Fruit fly (Drosophila melanogaster) whole organism, embryonic: ENCODE measurements around the gene CG42716.

Source experiments
- Blimp-1 ChIP-seq: fragments of 200-800 bp; sonication (Bioruptor generic); optimal IDR thresholded peaks from 3 replicates; lab custom pipeline; 2018; ENCODE audit warnings: missing biosample characterization, missing genetic modification characterization, mild to moderate bottlenecking, moderate library complexity, missing genetic modification reagents
- CG1024 ChIP-seq: fragments of 200-800 bp; sonication (Bioruptor generic); IDR thresholded peaks from 2 replicates; pipeline ENCODE4 v1.3.6; 2022; ENCODE audit warnings: missing biosample characterization, missing genetic modification characterization
- CG12391 ChIP-seq: fragments of 200-800 bp; sonication (Bioruptor generic); optimal IDR thresholded peaks from 3 replicates; lab custom pipeline; 2018; ENCODE audit warnings: missing biosample characterization, mild to moderate bottlenecking, missing genetic modification characterization, moderate library complexity
- CG12769 ChIP-seq: fragments of 200-800 bp; sonication (Bioruptor generic); optimal IDR thresholded peaks from 2 replicates; lab custom pipeline; 2019; ENCODE audit warnings: missing biosample characterization, mild to moderate bottlenecking, missing genetic modification characterization, moderate library complexity
- CG13287 ChIP-seq: fragments of 200-800 bp; sonication (Bioruptor generic); IDR thresholded peaks from 2 replicates; pipeline ENCODE4 v1.3.6; 2022; ENCODE audit warnings: missing biosample characterization, missing genetic modification characterization; ENCODE audit not compliant: partially characterized antibody
- CG13775 ChIP-seq: fragments of 200-800 bp; sonication (Bioruptor generic); optimal IDR thresholded peaks from 3 replicates; lab custom pipeline; 2017; ENCODE audit warnings: missing biosample characterization, mild to moderate bottlenecking, missing genetic modification characterization
- CG17802 ChIP-seq: fragments of 200-800 bp; sonication (Bioruptor generic); optimal IDR thresholded peaks from 2 replicates; lab custom pipeline; 2018; ENCODE audit warnings: missing biosample characterization, mild to moderate bottlenecking, missing genetic modification characterization, moderate library complexity
- CG17829 ChIP-seq: fragments of 200-800 bp; optimal IDR thresholded peaks from 2 replicates; lab custom pipeline; 2019; ENCODE audit warnings: missing biosample characterization, mild to moderate bottlenecking, missing genetic modification characterization, moderate library complexity
- CG3281 ChIP-seq: fragments of 200-800 bp; sonication (Bioruptor generic); optimal IDR thresholded peaks from 3 replicates; lab custom pipeline; 2017; ENCODE audit warnings: missing biosample characterization, mild to moderate bottlenecking, missing genetic modification characterization
- CG4328 ChIP-seq: fragments of 200-800 bp; sonication (Bioruptor generic); optimal IDR thresholded peaks from 3 replicates; lab custom pipeline; 2017; ENCODE audit warnings: missing biosample characterization, missing genetic modification reagents, missing genetic modification characterization
- CG4730 ChIP-seq: fragments of 200-800 bp; sonication (Bioruptor generic); IDR thresholded peaks from 2 replicates; pipeline ENCODE4 v1.3.6; 2022; ENCODE audit warnings: missing biosample characterization, missing genetic modification characterization
- CG5953 ChIP-seq: fragments of 200-800 bp; sonication (Bioruptor generic); IDR thresholded peaks from 2 replicates; pipeline ENCODE4 v1.3.6; 2022; ENCODE audit warnings: missing biosample characterization, missing genetic modification characterization
- CG6175 ChIP-seq: fragments of 200-800 bp; sonication (Bioruptor generic); IDR thresholded peaks from 3 replicates; pipeline ENCODE4 v1.3.6; 2022; ENCODE audit warnings: missing biosample characterization, missing genetic modification characterization
- CG6854 ChIP-seq: fragments of 200-800 bp; sonication (Bioruptor generic); optimal IDR thresholded peaks from 3 replicates; lab custom pipeline; 2017; ENCODE audit warnings: missing biosample characterization, mild to moderate bottlenecking, missing genetic modification characterization
- CG7271 ChIP-seq: fragments of 200-800 bp; sonication (Bioruptor generic); optimal IDR thresholded peaks from 2 replicates; lab custom pipeline; 2018; ENCODE audit warnings: missing biosample characterization, mild to moderate bottlenecking, missing genetic modification characterization, moderate library complexity
- CG7372 ChIP-seq: fragments of 200-800 bp; sonication (Bioruptor generic); IDR thresholded peaks from 2 replicates; pipeline ENCODE4 v1.3.6; 2022; ENCODE audit warnings: missing biosample characterization, missing genetic modification characterization
- CG7987 ChIP-seq: fragments of 200-800 bp; sonication (Bioruptor generic); optimal IDR thresholded peaks from 2 replicates; lab custom pipeline; 2018; ENCODE audit warnings: missing biosample characterization, mild to moderate bottlenecking, missing genetic modification characterization, moderate library complexity
- CG9797 ChIP-seq: fragments of 200-800 bp; sonication (Bioruptor generic); optimal IDR thresholded peaks from 3 replicates; lab custom pipeline; 2018; ENCODE audit warnings: missing biosample characterization, mild to moderate bottlenecking, missing genetic modification characterization
- Dfd ChIP-seq, 2 experiments: fragments of >200 bp; optimal IDR thresholded peaks; 2 replicates each; lab custom pipeline; 2017; ENCODE audit warnings: missing biosample characterization in 2 of 2, missing genetic modification characterization in 2 of 2
- Eip74EF ChIP-seq, 2 experiments: fragments of 200-800 bp in 1 of 2; fragments of >200 bp in 1 of 2; sonication (Bioruptor generic) in 1 of 2; optimal IDR thresholded peaks; 2 replicates each; lab custom pipeline; 2017 to 2019; ENCODE audit warnings: missing biosample characterization in 2 of 2, missing genetic modification characterization in 2 of 2, mild to moderate bottlenecking in 1 of 2, moderate library complexity in 1 of 2
- Hr3 ChIP-seq: fragments of 200-800 bp; sonication (Bioruptor generic); optimal IDR thresholded peaks from 3 replicates; lab custom pipeline; 2016; ENCODE audit warnings: missing biosample characterization, missing genetic modification characterization
- Lhr ChIP-seq: fragments of 200-800 bp; sonication (Bioruptor generic); optimal IDR thresholded peaks from 3 replicates; lab custom pipeline; 2017; ENCODE audit warnings: mild to moderate bottlenecking, missing biosample characterization, missing genetic modification reagents, missing genetic modification characterization
- MBD-R2 ChIP-seq: fragments of 200-800 bp; sonication (Bioruptor generic); IDR thresholded peaks from 2 replicates; pipeline ENCODE4 v1.3.6; 2022; ENCODE audit warnings: missing biosample characterization, missing genetic modification characterization
- MESR4 ChIP-seq: fragments of 200-800 bp; sonication (Bioruptor generic); optimal IDR thresholded peaks from 2 replicates; lab custom pipeline; 2018; ENCODE audit warnings: missing biosample characterization, mild to moderate bottlenecking, missing genetic modification characterization, moderate library complexity
- Vsx1 ChIP-seq: fragments of 200-800 bp; sonication (Bioruptor generic); optimal IDR thresholded peaks from 2 replicates; lab custom pipeline; 2017; ENCODE audit warnings: missing biosample characterization, mild to moderate bottlenecking, missing genetic modification characterization, missing genetic modification reagents
- Xbp1 ChIP-seq: fragments of 200-800 bp; sonication (Bioruptor generic); optimal IDR thresholded peaks from 3 replicates; lab custom pipeline; 2016; ENCODE audit warnings: missing biosample characterization, mild to moderate bottlenecking, missing genetic modification characterization
- ab ChIP-seq: fragments of 200-800 bp; sonication (Bioruptor generic); optimal IDR thresholded peaks from 2 replicates; lab custom pipeline; 2016; ENCODE audit warnings: missing biosample characterization, missing genetic modification characterization
- ac ChIP-seq: fragments of 200-800 bp; sonication (Bioruptor generic); optimal IDR thresholded peaks from 3 replicates; lab custom pipeline; 2017; ENCODE audit warnings: missing biosample characterization, mild to moderate bottlenecking, missing genetic modification characterization
- btn ChIP-seq: fragments of 200-800 bp; sonication (Bioruptor generic); optimal IDR thresholded peaks from 2 replicates; lab custom pipeline; 2016; ENCODE audit warnings: missing biosample characterization, missing genetic modification characterization
- corto ChIP-seq: fragments of 200-800 bp; sonication (Bioruptor generic); optimal IDR thresholded peaks from 2 replicates; lab custom pipeline; 2016; ENCODE audit warnings: missing biosample characterization, mild to moderate bottlenecking, missing genetic modification characterization, moderate library complexity
- danr ChIP-seq: fragments of 200-800 bp; sonication (Bioruptor generic); IDR thresholded peaks from 2 replicates; pipeline ENCODE4 v1.3.6; 2022; ENCODE audit warnings: missing biosample characterization, missing genetic modification characterization
- dati ChIP-seq: fragments of 200-800 bp; sonication (Bioruptor generic); IDR thresholded peaks from 2 replicates; pipeline ENCODE4 v1.3.6; 2022; ENCODE audit warnings: missing biosample characterization, missing genetic modification characterization
- dmrt99B ChIP-seq: fragments of 200-800 bp; sonication (Bioruptor generic); optimal IDR thresholded peaks from 2 replicates; lab custom pipeline; 2018; ENCODE audit warnings: missing biosample characterization, mild to moderate bottlenecking, missing genetic modification characterization, moderate library complexity
- gem ChIP-seq: fragments of 200-800 bp; sonication (Bioruptor generic); optimal IDR thresholded peaks from 2 replicates; lab custom pipeline; 2019; ENCODE audit warnings: missing biosample characterization, mild to moderate bottlenecking, missing genetic modification characterization, moderate library complexity
- hb ChIP-seq: fragments of 200-800 bp; sonication (Bioruptor generic); IDR thresholded peaks from 3 replicates; pipeline ENCODE4 v1.3.6; 2022; ENCODE audit warnings: missing biosample characterization, missing genetic modification characterization; ENCODE audit not compliant: partially characterized antibody
- hbn ChIP-seq: fragments of 200-800 bp; sonication (Bioruptor generic); IDR thresholded peaks from 2 replicates; pipeline ENCODE4 v1.3.6; 2022; ENCODE audit warnings: missing biosample characterization, missing genetic modification characterization; ENCODE audit not compliant: partially characterized antibody
- knrl ChIP-seq: fragments of 200-800 bp; sonication (Bioruptor generic); IDR thresholded peaks from 3 replicates; pipeline ENCODE4 v1.3.6; 2022; ENCODE audit warnings: missing biosample characterization, missing genetic modification characterization; ENCODE audit not compliant: partially characterized antibody
- nerfin-1 ChIP-seq: fragments of 200-800 bp; sonication (Bioruptor generic); optimal IDR thresholded peaks from 3 replicates; lab custom pipeline; 2019; ENCODE audit warnings: missing biosample characterization, mild to moderate bottlenecking, missing genetic modification characterization, moderate library complexity
- oc ChIP-seq: fragments of 200-800 bp; sonication (Bioruptor generic); optimal IDR thresholded peaks from 2 replicates; lab custom pipeline; 2018; ENCODE audit warnings: missing biosample characterization, mild to moderate bottlenecking, missing genetic modification characterization, moderate library complexity
- onecut ChIP-seq: fragments of 200-800 bp; sonication (Bioruptor generic); IDR thresholded peaks from 2 replicates; pipeline ENCODE4 v1.3.6; 2022; ENCODE audit warnings: missing biosample characterization, missing genetic modification characterization
- otp ChIP-seq: fragments of 200-800 bp; sonication (Bioruptor generic); IDR thresholded peaks from 3 replicates; pipeline ENCODE4, ENCODE4 v1.3.6; 2022; ENCODE audit warnings: missing biosample characterization, missing genetic modification characterization
- pho ChIP-seq: fragments of 200-800 bp; sonication (Bioruptor generic); optimal IDR thresholded peaks from 2 replicates; lab custom pipeline; 2016; ENCODE audit warnings: missing biosample characterization, missing genetic modification characterization
- sens ChIP-seq: fragments of 200-800 bp; sonication (Bioruptor generic); peaks from one replicate; lab custom pipeline; 2016; ENCODE audit warnings: missing biosample characterization, missing genetic modification characterization
- shn ChIP-seq: fragments of 200-800 bp; sonication (Bioruptor generic); optimal IDR thresholded peaks from 3 replicates; lab custom pipeline; 2016; ENCODE audit warnings: missing biosample characterization, missing genetic modification characterization
- ssp ChIP-seq: fragments of 200-800 bp; sonication (Bioruptor generic); IDR thresholded peaks from 2 replicates; pipeline ENCODE4 v1.3.6; 2022; ENCODE audit warnings: missing biosample characterization, missing genetic modification characterization
- toy ChIP-seq: fragments of 200-800 bp; sonication (Bioruptor generic); IDR thresholded peaks from 2 replicates; pipeline ENCODE4 v1.3.6; 2022; ENCODE audit warnings: missing biosample characterization, missing genetic modification characterization
- trem ChIP-seq: fragments of 200-800 bp; optimal IDR thresholded peaks from 3 replicates; lab custom pipeline; 2019; ENCODE audit warnings: missing biosample characterization, mild to moderate bottlenecking, missing genetic modification characterization, moderate library complexity
- usp ChIP-seq: fragments of >200 bp; optimal IDR thresholded peaks from 2 replicates; lab custom pipeline; 2017; ENCODE audit warnings: missing biosample characterization, missing genetic modification characterization
- vnd ChIP-seq: fragments of 200-800 bp; sonication (Bioruptor generic); IDR thresholded peaks from 3 replicates; pipeline ENCODE4 v1.3.6; 2022; ENCODE audit warnings: missing biosample characterization, missing genetic modification characterization; ENCODE audit not compliant: partially characterized antibody
- zf30C ChIP-seq: fragments of 200-800 bp; sonication (Bioruptor generic); optimal IDR thresholded peaks from 3 replicates; lab custom pipeline; 2018; ENCODE audit warnings: missing biosample characterization, mild to moderate bottlenecking, missing genetic modification characterization

CG42716 gene

DNA sequence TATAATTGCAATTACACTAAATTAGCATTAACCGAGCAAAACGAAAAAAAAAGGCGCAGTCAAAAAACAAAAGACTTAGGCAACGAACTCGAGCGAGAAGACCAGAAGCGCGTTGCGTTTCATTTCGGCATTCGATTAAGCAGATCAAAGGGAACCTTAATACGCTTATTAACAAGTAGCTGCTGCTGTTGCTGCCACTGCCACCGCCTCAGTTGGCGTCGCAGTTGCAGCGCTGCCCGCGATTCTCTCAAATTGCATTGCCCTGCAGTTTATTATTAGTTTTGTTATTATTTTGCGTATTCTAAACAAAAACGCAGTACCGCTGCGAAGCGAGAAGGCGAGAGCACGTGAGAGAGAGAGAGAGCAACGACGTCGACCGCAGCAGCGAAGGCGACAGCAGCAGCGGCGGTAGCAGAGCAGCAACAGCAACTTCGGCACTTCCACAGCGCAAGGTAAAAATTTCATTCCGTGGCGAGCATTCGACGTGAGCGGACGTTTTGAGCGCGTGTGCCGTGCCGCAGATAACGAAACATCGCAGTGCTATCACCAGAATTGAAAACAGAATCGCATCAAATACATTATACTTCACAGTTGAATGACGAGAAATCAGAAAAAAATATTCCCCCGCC lies 10.4 kb upstream of the CG42716 start, which contains the start of gene Notum (continued):
- TF ChIP-seq zf30C (GFP tag; lab: Kevin White, UChicago) (no peak), CG13775 (GFP tag; lab: Kevin White, UChicago) (no peak), ac (GFP tag; lab: Kevin White, UChicago) (peak; percentile 3), gem (no peak), Lhr (GFP tag; lab: Kevin White, UChicago) (no peak), Blimp-1 (GFP tag; lab: Kevin White, UChicago) (no peak), nerfin-1 (tag; lab: Kevin White, UChicago) (no peak), CG5953 (GFP tag; lab: Robert Waterston, UW) (no peak), onecut (no peak), knrl (peak; percentile 43; the same call in 2 of the 3 replicates), CG3281 (GFP tag; lab: Kevin White, UChicago) (no peak), trem (no peak), Vsx1 (GFP tag; lab: Kevin White, UChicago) (no peak), CG4328 (GFP tag; lab: Kevin White, UChicago) (no peak), Dfd (GFP tag; optimal IDR thresholded peaks at IDR 0.05; lab: Kevin White, UChicago) (no peak), otp (peak; percentile 20; the same call in 1 of the 3 replicates), shn (no peak), dmrt99B (tag; lab: Kevin White, UChicago) (no peak), ssp (GFP tag; lab: Robert Waterston, UW) (no peak), CG1024 (GFP tag; lab: Robert Waterston, UW) (no peak), hb (no peak), ab (GFP tag; lab: Kevin White, UChicago) (no peak), dati (GFP tag; lab: Robert Waterston, UW) (no peak), pho (no peak), toy (GFP tag; lab: Robert Waterston, UW) (no peak), CG13287 (GFP tag; lab: Robert Waterston, UW) (peak; percentile 15; the same call in 1 of the 2 replicates), corto (GFP tag; lab: Kevin White, UChicago) (no peak), CG4730 (GFP tag; lab: Robert Waterston, UW) (no peak), usp (GFP tag; lab: Kevin White, UChicago) (no peak), btn (GFP tag; lab: Kevin White, UChicago) (no peak), danr (GFP tag; lab: Robert Waterston, UW) (no peak), CG9797 (GFP tag; lab: Kevin White, UChicago) (no peak), CG7987 (GFP tag; lab: Kevin White, UChicago) (no peak), Hr3 (no peak), CG6175 (GFP tag; lab: Robert Waterston, UW) (no peak), CG17829 (tag; lab: Kevin White, UChicago) (no peak), oc (tag; lab: Kevin White, UChicago) (peak; percentile 34), CG6854 (GFP tag; lab: Kevin White, UChicago) (no peak), MESR4 (no peak), CG12391 (no peak), CG7271 (peak; percentile 17), vnd (GFP tag; lab: Robert Waterston, UW) (no peak), MBD-R2 (no peak), CG7372 (no peak), Xbp1 (GFP tag; lab: Kevin White, UChicago) (no peak), hbn (no peak), CG17802 (tag; lab: Kevin White, UChicago) (no peak), sens (GFP tag; lab: Kevin White, UChicago) (peak; percentile 84), Eip74EF (GFP tag; optimal IDR thresholded peaks at IDR 0.05; lab: Kevin White, UChicago) (no peak), CG12769 (tag; lab: Kevin White, UChicago) (no peak)
